Worm (Caenorhabditis elegans) whole organism, mixed stage, embryonic: Measurements from ENCODE around the gene C16A3.5.

Source experiments
- M03D4.4 ChIP-seq: sonication (generic microtip); optimal IDR thresholded peaks from 2 replicates; lab custom pipeline; 2017; ENCODE audit warnings: mild to moderate bottlenecking, missing genetic modification characterization, missing compliant biosample characterization
- bed-3 ChIP-seq: fragments of 200-800 bp; sonication (Bioruptor generic); optimal IDR thresholded peaks from 3 replicates; lab custom pipeline; 2018; ENCODE audit warnings: mild to moderate bottlenecking, missing genetic modification characterization, moderate library complexity, missing compliant biosample characterization
- blmp-1 ChIP-seq: fragments of 150-350 bp; optimal IDR thresholded peaks from 2 replicates; lab custom pipeline; 2014; ENCODE audit warnings: missing biosample characterization, missing genetic modification characterization
- ceh-43 ChIP-seq: fragments of 200-800 bp; sonication (Bioruptor generic); optimal IDR thresholded peaks from 2 replicates; lab custom pipeline; 2018; ENCODE audit warnings: mild to moderate bottlenecking, missing genetic modification characterization, moderate library complexity, missing compliant biosample characterization
- ces-1 ChIP-seq: fragments of 150-350 bp; optimal IDR thresholded peaks from 2 replicates; lab custom pipeline; 2014; ENCODE audit warnings: missing biosample characterization, missing genetic modification reagents, missing genetic modification characterization
- cnd-1 ChIP-seq: fragments of 200-800 bp; sonication (Bioruptor generic); optimal IDR thresholded peaks from 2 replicates; lab custom pipeline; 2018; ENCODE audit warnings: mild to moderate bottlenecking, missing genetic modification characterization, missing compliant biosample characterization
- drap-1 ChIP-seq: fragments of 200-800 bp; sonication (Bioruptor generic); optimal IDR thresholded peaks from 3 replicates; lab custom pipeline; 2018; ENCODE audit warnings: mild to moderate bottlenecking, missing genetic modification characterization, missing compliant biosample characterization
- elt-1 ChIP-seq: sonication (generic microtip); optimal IDR thresholded peaks from 2 replicates; lab custom pipeline; 2017; ENCODE audit warnings: missing genetic modification characterization, mild to moderate bottlenecking, missing compliant biosample characterization, antibody characterized with exemption, moderate library complexity, borderline replicate concordance; ENCODE audit not compliant: insufficient read depth
- elt-3 ChIP-seq: fragments of 150-350 bp; optimal IDR thresholded peaks from 2 replicates; lab custom pipeline; 2014; ENCODE audit warnings: missing biosample characterization, missing genetic modification characterization
- ham-2 ChIP-seq: fragments of 200-800 bp; sonication (Bioruptor generic); optimal IDR thresholded peaks from 2 replicates; lab custom pipeline; 2018; ENCODE audit warnings: mild to moderate bottlenecking, missing genetic modification characterization, missing compliant biosample characterization
- hlh-1 ChIP-seq: fragments of 150-350 bp; optimal IDR thresholded peaks from 2 replicates; lab custom pipeline; 2014; ENCODE audit warnings: missing biosample characterization, missing genetic modification reagents, missing genetic modification characterization
- lin-13 ChIP-seq: fragments of 150-350 bp; optimal IDR thresholded peaks from 2 replicates; lab custom pipeline; 2014; ENCODE audit warnings: missing biosample characterization, missing genetic modification characterization
- lin-32 ChIP-seq: fragments of 200-800 bp; sonication (Bioruptor generic); optimal IDR thresholded peaks from 2 replicates; lab custom pipeline; 2018; ENCODE audit warnings: mild to moderate bottlenecking, missing genetic modification characterization, missing compliant biosample characterization
- lsy-2 ChIP-seq: fragments of 150-350 bp; optimal IDR thresholded peaks from 2 replicates; lab custom pipeline; 2014; ENCODE audit warnings: missing biosample characterization, missing genetic modification characterization
- mab-5 ChIP-seq: fragments of 150-350 bp; optimal IDR thresholded peaks from 2 replicates; lab custom pipeline; 2014; ENCODE audit warnings: missing biosample characterization, missing genetic modification characterization
- mep-1 ChIP-seq: fragments of 150-350 bp; optimal IDR thresholded peaks from 2 replicates; lab custom pipeline; 2017; ENCODE audit warnings: missing biosample characterization, missing genetic modification reagents, missing genetic modification characterization, inconsistent platforms
- mls-2 ChIP-seq: sonication (generic microtip); optimal IDR thresholded peaks from 2 replicates; lab custom pipeline; 2016; ENCODE audit warnings: mild to moderate bottlenecking, missing genetic modification characterization, moderate library complexity, missing compliant biosample characterization
- nhr-12 ChIP-seq: fragments of 150-350 bp; optimal IDR thresholded peaks from 2 replicates; lab custom pipeline; 2014; ENCODE audit warnings: missing biosample characterization, missing genetic modification characterization
- nhr-237 ChIP-seq: fragments of 150-350 bp; optimal IDR thresholded peaks from 2 replicates; lab custom pipeline; 2014; ENCODE audit warnings: missing biosample characterization, missing genetic modification characterization
- nhr-28 ChIP-seq: fragments of 150-350 bp; optimal IDR thresholded peaks from 2 replicates; lab custom pipeline; 2014; ENCODE audit warnings: missing biosample characterization, missing genetic modification characterization
- nhr-76 ChIP-seq: sonication (generic microtip); optimal IDR thresholded peaks from 2 replicates; lab custom pipeline; 2017; ENCODE audit warnings: missing biosample characterization, missing genetic modification characterization
- pha-4 ChIP-seq: fragments of 150-350 bp; optimal IDR thresholded peaks from 2 replicates; lab custom pipeline; 2018; ENCODE audit warnings: missing biosample characterization, missing genetic modification reagents, missing genetic modification characterization
- sptf-1 ChIP-seq: sonication (generic microtip); optimal IDR thresholded peaks from 2 replicates; lab custom pipeline; 2017; ENCODE audit warnings: mild to moderate bottlenecking, missing genetic modification characterization, moderate library complexity, missing compliant biosample characterization
- tbx-8 ChIP-seq: fragments of 200-800 bp; sonication (Bioruptor generic); optimal IDR thresholded peaks from 2 replicates; lab custom pipeline; 2018; ENCODE audit warnings: mild to moderate bottlenecking, missing genetic modification characterization, moderate library complexity, missing compliant biosample characterization
- unc-120 ChIP-seq: sonication (generic microtip); optimal IDR thresholded peaks from 2 replicates; lab custom pipeline; 2017; ENCODE audit warnings: missing genetic modification characterization, missing compliant biosample characterization; ENCODE audit not compliant: poor library complexity, severe bottlenecking
- unc-39 ChIP-seq: fragments of 150-350 bp; optimal IDR thresholded peaks from 2 replicates; lab custom pipeline; 2014; ENCODE audit warnings: missing biosample characterization, missing genetic modification characterization
- unc-62 ChIP-seq: fragments of 150-350 bp; optimal IDR thresholded peaks from 2 replicates; lab custom pipeline; 2014; ENCODE audit warnings: missing biosample characterization, missing genetic modification reagents, missing genetic modification characterization
- zip-8 ChIP-seq: fragments of 150-350 bp; optimal IDR thresholded peaks from 2 replicates; lab custom pipeline; 2014; ENCODE audit warnings: missing biosample characterization, missing genetic modification characterization

The C16A3.5 gene

DNA sequence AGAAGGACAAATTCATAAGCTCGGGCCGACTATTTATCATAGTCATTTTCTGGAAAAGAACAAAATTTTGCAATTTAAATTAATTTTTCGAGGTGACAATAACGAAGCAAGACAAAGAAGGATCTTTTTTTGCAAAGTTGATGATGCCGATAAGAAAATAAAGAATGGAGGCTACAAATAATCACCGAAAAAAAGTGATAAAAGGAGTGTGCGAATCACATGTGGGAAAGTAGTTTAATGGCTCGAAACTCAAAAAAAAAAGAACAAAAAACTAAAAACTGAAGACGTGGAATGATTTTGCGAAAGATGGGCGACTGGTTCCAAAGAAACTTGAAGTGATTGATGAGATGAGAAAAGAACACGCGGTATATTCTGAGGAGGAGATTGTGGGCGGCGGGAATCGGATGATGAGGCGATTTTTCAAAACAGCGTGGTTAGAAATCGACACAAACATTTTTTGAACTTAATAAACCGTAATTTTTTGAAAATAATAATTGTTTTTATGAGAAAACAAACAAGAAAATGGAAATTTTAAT lies 38.9 kb downstream of the C16A3.5 start, which contains the start of gene atgl-1:
TSS of gene atgl-1 (minus strand) at position 51 of the 536 bp plus-strand sequence.
- TF ChIP-seq ham-2 (GFP tag; lab: Kevin White, UChicago) (no peak), M03D4.4 (tag; lab: Kevin White, UChicago) (no peak), mls-2 (no peak), sptf-1 (tag; lab: Kevin White, UChicago) (no peak), mep-1 (tag; lab: Kevin White, UChicago) (no peak), elt-3 (tag; lab: Kevin White, UChicago) (no peak), unc-120 (no peak), blmp-1 (tag; lab: Kevin White, UChicago) (no peak), drap-1 (GFP tag; lab: Kevin White, UChicago) (no peak), ceh-43 (GFP tag; lab: Kevin White, UChicago) (no peak), unc-62 (no peak)

- TF ChIP-seq hlh-1 (tag; lab: Kevin White, UChicago) (peak; percentile 10), unc-39 (tag; lab: Kevin White, UChicago) (no peak)
These were observed 39.6 kb downstream of the C16A3.5 start for ce11 chrIII:6420201-6420600.

DNA sequence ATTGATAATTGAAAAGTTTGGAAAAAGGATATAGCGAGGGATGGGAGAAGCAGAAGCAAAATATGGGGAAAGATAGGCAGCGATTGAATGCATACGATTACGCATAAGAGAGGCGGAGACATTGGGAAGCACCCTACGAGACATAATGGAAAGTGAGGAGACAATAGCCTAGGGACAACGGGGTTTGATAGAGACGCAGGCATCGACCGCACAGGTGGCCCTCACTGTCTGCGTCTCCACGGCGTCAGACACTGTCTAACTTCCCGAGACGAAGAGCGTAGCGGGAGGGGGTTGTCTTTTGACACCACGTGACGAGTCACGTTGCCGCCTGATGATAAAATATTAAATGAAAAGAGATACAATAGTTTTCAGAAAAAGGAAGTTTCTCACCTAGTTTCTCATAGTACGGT lies 40.4 kb downstream of the C16A3.5 start:
- TF ChIP-seq ces-1 (GFP tag; lab: Kevin White, UChicago): peak; percentile 75
- TF ChIP-seq ceh-43 (GFP tag; lab: Kevin White, UChicago): no peak
- peak; percentile 18 for TF ChIP-seq mep-1 (tag; lab: Kevin White, UChicago)
- peak; percentile 37 for TF ChIP-seq lsy-2 (tag; lab: Kevin White, UChicago)
- TF ChIP-seq pha-4: peak; percentile 82
- TF ChIP-seq unc-120: peak; percentile 45
- no peak for TF ChIP-seq tbx-8 (GFP tag; lab: Kevin White, UChicago)
- no peak for TF ChIP-seq sptf-1 (tag; lab: Kevin White, UChicago)
- peak; percentile 17 for TF ChIP-seq unc-62
- peak; percentile 93 for TF ChIP-seq ham-2 (GFP tag; lab: Kevin White, UChicago)
- TF ChIP-seq hlh-1 (tag; lab: Kevin White, UChicago): peak; percentile 71
- peak; percentile 61 for TF ChIP-seq cnd-1 (tag; lab: Kevin White, UChicago)
- TF ChIP-seq elt-1: peak; percentile 59

DNA sequence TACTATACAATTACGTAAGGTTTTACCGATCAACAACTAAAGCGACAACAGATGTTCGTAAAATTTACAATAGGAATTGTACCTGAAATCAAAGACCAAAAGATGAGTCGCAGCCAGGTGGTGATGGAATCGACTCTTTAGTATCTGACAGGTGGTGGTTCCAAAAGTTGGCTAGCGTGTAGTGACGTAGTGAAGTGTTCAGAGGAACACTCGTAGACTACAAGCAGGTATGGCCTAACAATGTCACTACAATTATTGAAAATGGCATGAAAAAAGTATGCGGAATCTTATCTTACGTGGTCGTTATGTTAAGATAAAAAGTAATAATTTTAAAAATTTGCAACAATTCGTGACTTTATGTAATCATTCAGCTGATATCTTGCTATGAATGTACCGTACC lies 40.9 kb downstream of the C16A3.5 start:
- TF ChIP-seq ces-1 (GFP tag; lab: Kevin White, UChicago) (no peak), nhr-12 (peak; percentile 52)

DNA sequence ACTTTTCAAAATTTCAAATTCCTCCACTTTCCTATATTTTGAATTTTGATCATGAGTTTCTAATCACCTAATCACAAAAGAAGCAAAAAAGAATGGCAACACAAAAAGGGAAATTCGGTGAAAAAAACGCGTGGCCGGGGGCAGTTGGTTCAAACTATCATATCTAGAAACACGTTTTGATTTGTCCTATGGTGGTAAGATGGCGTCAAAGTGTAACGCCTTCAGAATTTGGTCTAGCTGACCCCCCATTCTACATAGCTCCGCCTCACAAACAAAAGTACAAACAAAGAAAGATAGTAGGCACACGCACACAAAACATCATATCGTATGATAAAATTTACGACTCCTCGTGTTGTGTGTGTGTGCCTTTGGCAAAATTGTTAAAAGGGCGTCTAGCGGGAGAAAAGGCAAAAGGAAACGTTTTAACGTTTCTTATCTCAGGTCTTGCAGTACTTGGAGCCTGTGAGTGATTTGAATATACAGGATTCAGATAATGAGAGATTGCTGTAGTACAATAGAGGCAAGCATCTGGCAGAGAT lies 41.5 kb downstream of the C16A3.5 start:
- TF ChIP-seq ham-2 (GFP tag; lab: Kevin White, UChicago): no peak
- TF ChIP-seq elt-3 (tag; lab: Kevin White, UChicago): no peak
- TF ChIP-seq unc-39 (tag; lab: Kevin White, UChicago): no peak
- TF ChIP-seq nhr-12: no peak
- no peak for TF ChIP-seq unc-120
- no peak for TF ChIP-seq cnd-1 (tag; lab: Kevin White, UChicago)
- no peak for TF ChIP-seq pha-4
- TF ChIP-seq nhr-237 (tag; lab: Kevin White, UChicago): no peak
- TF ChIP-seq ceh-43 (GFP tag; lab: Kevin White, UChicago): no peak
- TF ChIP-seq mab-5 (tag; lab: Kevin White, UChicago): no peak
- no peak for TF ChIP-seq lin-32 (GFP tag; lab: Kevin White, UChicago)
- TF ChIP-seq zip-8: no peak
- TF ChIP-seq lin-13 (tag; lab: Kevin White, UChicago): no peak
- no peak for TF ChIP-seq nhr-76 (tag; lab: Kevin White, UChicago)
- TF ChIP-seq mls-2: no peak
- TF ChIP-seq bed-3 (GFP tag; lab: Kevin White, UChicago): no peak
- TF ChIP-seq, all 35 proteins: peak for 0

DNA sequence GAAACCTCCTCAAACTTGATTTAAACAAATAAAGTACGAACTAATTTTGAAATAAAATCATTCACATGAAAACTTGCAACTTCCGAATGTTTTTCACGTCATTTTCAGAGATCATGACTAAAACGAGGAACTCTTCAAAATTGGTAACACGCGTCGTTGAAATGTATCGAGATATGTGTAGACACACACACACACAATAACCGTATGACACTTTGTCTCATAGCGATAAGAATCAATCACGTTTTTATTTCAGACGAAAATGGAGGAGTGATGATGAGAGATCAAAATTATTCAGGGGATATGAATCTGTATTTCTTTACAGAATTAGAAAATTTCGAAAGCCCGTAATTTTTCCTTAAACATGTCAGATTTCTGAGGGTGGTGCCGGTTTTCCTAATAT lies 42.1 kb downstream of the C16A3.5 start:
- TF ChIP-seq drap-1 (GFP tag; lab: Kevin White, UChicago): no peak
- no peak for TF ChIP-seq nhr-28
- TF ChIP-seq blmp-1 (tag; lab: Kevin White, UChicago): no peak
